Worm (Caenorhabditis elegans) whole organism, mixed stage, embryonic: ENCODE measurements around the gene C33F10.1.
"Not testable (repeated sequence)": the region's sequence is repeated elsewhere in the genome, so short reads cannot be mapped to it uniquely, and the experiment has no call there.

Experiments
- M03D4.4 ChIP-seq: sonication (generic microtip); optimal IDR thresholded peaks from 2 replicates; lab custom pipeline; 2017; ENCODE audit warnings: mild to moderate bottlenecking, missing genetic modification characterization, missing compliant biosample characterization
- blmp-1 ChIP-seq: fragments of 150-350 bp; optimal IDR thresholded peaks from 2 replicates; lab custom pipeline; 2014; ENCODE audit warnings: missing biosample characterization, missing genetic modification characterization
- ceh-39 ChIP-seq: fragments of 150-350 bp; optimal IDR thresholded peaks from 2 replicates; lab custom pipeline; 2014; ENCODE audit warnings: missing biosample characterization, missing genetic modification characterization
- ceh-43 ChIP-seq: fragments of 200-800 bp; sonication (Bioruptor generic); optimal IDR thresholded peaks from 2 replicates; lab custom pipeline; 2018; ENCODE audit warnings: mild to moderate bottlenecking, missing genetic modification characterization, moderate library complexity, missing compliant biosample characterization
- ces-1 ChIP-seq: fragments of 150-350 bp; optimal IDR thresholded peaks from 2 replicates; lab custom pipeline; 2014; ENCODE audit warnings: missing biosample characterization, missing genetic modification reagents, missing genetic modification characterization
- ham-2 ChIP-seq: fragments of 200-800 bp; sonication (Bioruptor generic); optimal IDR thresholded peaks from 2 replicates; lab custom pipeline; 2018; ENCODE audit warnings: mild to moderate bottlenecking, missing genetic modification characterization, missing compliant biosample characterization
- hlh-1 ChIP-seq: fragments of 150-350 bp; optimal IDR thresholded peaks from 2 replicates; lab custom pipeline; 2014; ENCODE audit warnings: missing biosample characterization, missing genetic modification reagents, missing genetic modification characterization
- lin-13 ChIP-seq: fragments of 150-350 bp; optimal IDR thresholded peaks from 2 replicates; lab custom pipeline; 2014; ENCODE audit warnings: missing biosample characterization, missing genetic modification characterization
- lin-32 ChIP-seq: fragments of 200-800 bp; sonication (Bioruptor generic); optimal IDR thresholded peaks from 2 replicates; lab custom pipeline; 2018; ENCODE audit warnings: mild to moderate bottlenecking, missing genetic modification characterization, missing compliant biosample characterization
- lsy-2 ChIP-seq: fragments of 150-350 bp; optimal IDR thresholded peaks from 2 replicates; lab custom pipeline; 2014; ENCODE audit warnings: missing biosample characterization, missing genetic modification characterization
- mab-5 ChIP-seq: fragments of 150-350 bp; optimal IDR thresholded peaks from 2 replicates; lab custom pipeline; 2014; ENCODE audit warnings: missing biosample characterization, missing genetic modification characterization
- mep-1 ChIP-seq: fragments of 150-350 bp; optimal IDR thresholded peaks from 2 replicates; lab custom pipeline; 2017; ENCODE audit warnings: missing biosample characterization, missing genetic modification reagents, missing genetic modification characterization, inconsistent platforms
- mls-2 ChIP-seq: sonication (generic microtip); optimal IDR thresholded peaks from 2 replicates; lab custom pipeline; 2016; ENCODE audit warnings: mild to moderate bottlenecking, missing genetic modification characterization, moderate library complexity, missing compliant biosample characterization
- nhr-12 ChIP-seq: fragments of 150-350 bp; optimal IDR thresholded peaks from 2 replicates; lab custom pipeline; 2014; ENCODE audit warnings: missing biosample characterization, missing genetic modification characterization
- nhr-2 ChIP-seq: fragments of 150-350 bp; optimal IDR thresholded peaks from 2 replicates; lab custom pipeline; 2014; ENCODE audit warnings: missing biosample characterization, missing genetic modification characterization
- nhr-237 ChIP-seq: fragments of 150-350 bp; optimal IDR thresholded peaks from 2 replicates; lab custom pipeline; 2014; ENCODE audit warnings: missing biosample characterization, missing genetic modification characterization
- nhr-28 ChIP-seq: fragments of 150-350 bp; optimal IDR thresholded peaks from 2 replicates; lab custom pipeline; 2014; ENCODE audit warnings: missing biosample characterization, missing genetic modification characterization
- nhr-76 ChIP-seq: sonication (generic microtip); optimal IDR thresholded peaks from 2 replicates; lab custom pipeline; 2017; ENCODE audit warnings: missing biosample characterization, missing genetic modification characterization
- pha-4 ChIP-seq: fragments of 150-350 bp; optimal IDR thresholded peaks from 2 replicates; lab custom pipeline; 2018; ENCODE audit warnings: missing biosample characterization, missing genetic modification reagents, missing genetic modification characterization
- sem-2 ChIP-seq: fragments of 200-800 bp; sonication (Bioruptor generic); optimal IDR thresholded peaks from 2 replicates; lab custom pipeline; 2018; ENCODE audit warnings: mild to moderate bottlenecking, missing genetic modification characterization, missing compliant biosample characterization
- snpc-4 ChIP-seq: fragments of 150-350 bp; optimal IDR thresholded peaks from 2 replicates; lab custom pipeline; 2014; ENCODE audit warnings: missing biosample characterization, missing genetic modification characterization
- sptf-1 ChIP-seq: sonication (generic microtip); optimal IDR thresholded peaks from 2 replicates; lab custom pipeline; 2017; ENCODE audit warnings: mild to moderate bottlenecking, missing genetic modification characterization, moderate library complexity, missing compliant biosample characterization
- unc-120 ChIP-seq: sonication (generic microtip); optimal IDR thresholded peaks from 2 replicates; lab custom pipeline; 2017; ENCODE audit warnings: missing genetic modification characterization, missing compliant biosample characterization; ENCODE audit not compliant: poor library complexity, severe bottlenecking
- unc-39 ChIP-seq: fragments of 150-350 bp; optimal IDR thresholded peaks from 2 replicates; lab custom pipeline; 2014; ENCODE audit warnings: missing biosample characterization, missing genetic modification characterization
- unc-62 ChIP-seq: fragments of 150-350 bp; optimal IDR thresholded peaks from 2 replicates; lab custom pipeline; 2014; ENCODE audit warnings: missing biosample characterization, missing genetic modification reagents, missing genetic modification characterization
- zip-8 ChIP-seq: fragments of 150-350 bp; optimal IDR thresholded peaks from 2 replicates; lab custom pipeline; 2014; ENCODE audit warnings: missing biosample characterization, missing genetic modification characterization
- ztf-11 ChIP-seq: fragments of 150-350 bp; optimal IDR thresholded peaks from 2 replicates; lab custom pipeline; 2014; ENCODE audit warnings: missing biosample characterization, missing genetic modification characterization

The C33F10.1 gene

ce11 chrII:4860260-4860659 is 25.4 kb downstream of the C33F10.1 start, which contains the start of the genes nspd-5 and F11G11.4:
nspd-5 (minus strand) TSS chrII:4860360.
F11G11.4 (plus strand) TSS chrII:4860594.
- TF ChIP-seq mep-1; nhr-28 (tag; lab: Kevin White, UChicago); ces-1 (GFP tag; lab: Kevin White, UChicago): not testable (repeated sequence)

ce11 chrII:4863357-4863756 is 28.5 kb downstream of the C33F10.1 start, which contains the start of the genes mpst-4 and F11G11.14:
mpst-4 (minus strand) TSS chrII:4863457.
F11G11.14 (plus strand) TSS chrII:4863681.
- TF ChIP-seq lsy-2 (no peak), ceh-43 (no peak), unc-62 (no peak)
- TF ChIP-seq, all 35 proteins: peak for 0

DNA sequence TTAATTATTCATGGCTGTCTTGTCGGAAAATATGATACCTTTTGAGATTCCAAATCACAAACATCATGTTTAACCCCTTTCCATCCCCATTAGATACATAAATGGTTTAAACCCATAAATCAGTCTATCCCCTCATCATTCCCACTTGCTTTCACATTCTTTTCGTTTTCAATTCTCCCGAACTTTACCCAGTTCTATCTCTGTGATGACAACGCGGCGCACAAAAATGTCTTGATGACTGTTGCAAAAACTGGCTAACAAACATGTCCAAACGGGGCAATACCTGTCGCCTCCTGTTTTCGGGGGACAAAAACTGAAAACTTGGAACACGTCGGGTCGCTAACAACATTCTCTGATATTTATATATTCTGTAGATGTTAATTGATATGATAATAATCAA is 31.2 kb downstream of the C33F10.1 start:
- no peak for TF ChIP-seq nhr-76 (tag; lab: Kevin White, UChicago)

DNA sequence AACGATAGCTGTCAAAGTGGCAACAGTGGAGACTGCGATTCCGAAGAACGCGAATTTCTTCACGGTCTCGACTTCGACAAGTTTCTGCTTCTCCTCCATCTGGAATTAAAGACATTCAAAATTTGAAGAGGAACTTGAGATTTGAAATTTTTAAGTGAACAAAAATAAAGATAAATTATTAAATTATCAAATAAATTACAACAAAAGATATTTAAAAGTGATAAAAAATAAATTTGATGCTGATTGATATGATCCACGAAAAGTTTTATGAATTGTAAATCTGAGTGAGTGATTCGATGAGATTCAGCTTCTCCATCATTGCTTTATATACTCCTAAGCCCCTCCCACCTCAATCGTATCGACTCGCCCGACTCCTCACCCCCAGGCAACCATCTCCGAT is 32.7 kb downstream of the C33F10.1 start, which contains the start of gene col-17:
Gene col-17, minus strand, starts transcription at position 101 of the 400 bp plus-strand sequence.
- TF ChIP-seq sem-2 (GFP tag; lab: Kevin White, UChicago) (no peak), ceh-43 (no peak), nhr-2 (tag; lab: Kevin White, UChicago) (no peak), pha-4 (tag; lab: Kevin White, UChicago) (no peak), nhr-28 (tag; lab: Kevin White, UChicago) (no peak), M03D4.4 (tag; lab: Kevin White, UChicago) (no peak), nhr-237 (tag; lab: Kevin White, UChicago) (no peak), hlh-1 (no peak), zip-8 (tag; lab: Kevin White, UChicago) (no peak), ham-2 (no peak)

DNA sequence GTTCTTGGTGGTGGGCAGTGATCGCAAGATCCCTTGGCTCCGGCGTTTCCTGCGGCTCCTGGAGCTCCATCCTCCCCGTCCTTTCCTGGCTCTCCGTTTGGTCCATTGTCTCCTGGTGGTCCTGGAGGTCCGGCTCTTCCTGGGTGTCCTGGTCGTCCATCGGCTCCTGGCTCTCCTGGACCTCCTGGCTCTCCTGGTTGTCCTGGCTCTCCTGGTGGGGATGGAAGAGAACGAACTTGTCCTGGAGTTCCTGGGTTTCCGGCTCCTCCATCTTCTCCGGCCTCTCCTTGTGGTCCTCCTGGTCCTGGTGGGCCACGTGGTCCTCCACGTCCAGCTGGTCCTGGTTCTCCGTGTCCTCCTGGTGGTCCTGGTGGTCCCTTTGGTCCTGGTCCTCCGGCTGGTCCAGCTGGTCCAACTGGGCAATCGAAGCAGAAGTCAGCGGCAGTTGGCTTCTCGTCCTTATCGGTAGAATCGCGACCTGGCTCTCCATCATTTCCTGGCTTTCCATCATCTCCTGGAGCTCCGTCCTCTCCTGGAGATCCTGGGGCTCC is 35.0 kb downstream of the C33F10.1 start:
- no peak for TF ChIP-seq sem-2 (GFP tag; lab: Kevin White, UChicago)
- no peak for TF ChIP-seq lin-13 (tag; lab: Kevin White, UChicago)
- TF ChIP-seq unc-39 (tag; lab: Kevin White, UChicago), result no peak
- TF ChIP-seq mab-5, result no peak
- no peak for TF ChIP-seq unc-120
- no peak for TF ChIP-seq lin-32
- no peak for TF ChIP-seq nhr-12 (tag; lab: Kevin White, UChicago)
- no peak for TF ChIP-seq nhr-76 (tag; lab: Kevin White, UChicago)

ce11 chrII:4870691-4871090 is 35.9 kb downstream of the C33F10.1 start, which contains the start of gene col-20:
col-20 (minus strand) TSS chrII:4870791.
- no peak for TF ChIP-seq pha-4 (tag; lab: Kevin White, UChicago)
- TF ChIP-seq unc-120, result no peak
- no peak for TF ChIP-seq nhr-237 (tag; lab: Kevin White, UChicago)
- TF ChIP-seq mls-2 (tag; lab: Kevin White, UChicago), result no peak
- TF ChIP-seq lsy-2, result no peak
- TF ChIP-seq blmp-1, result no peak

ce11 chrII:4871834-4872233 is 37.0 kb downstream of the C33F10.1 start:
- TF ChIP-seq nhr-76 (tag; lab: Kevin White, UChicago) (no peak), snpc-4 (tag; lab: Kevin White, UChicago) (no peak), unc-120 (no peak), blmp-1 (no peak)

- no peak for TF ChIP-seq hlh-1
- no peak for TF ChIP-seq nhr-2 (tag; lab: Kevin White, UChicago)
- no peak for TF ChIP-seq blmp-1
- TF ChIP-seq unc-39 (tag; lab: Kevin White, UChicago), result no peak
- no peak for TF ChIP-seq pha-4 (tag; lab: Kevin White, UChicago)
- no peak for TF ChIP-seq lin-13 (tag; lab: Kevin White, UChicago)
- TF ChIP-seq sem-2 (GFP tag; lab: Kevin White, UChicago), result no peak
- no peak for TF ChIP-seq ceh-39 (tag; lab: Kevin White, UChicago)
- TF ChIP-seq nhr-237 (tag; lab: Kevin White, UChicago), result no peak
- TF ChIP-seq ztf-11, result no peak
- TF ChIP-seq unc-62, result no peak
- no peak for TF ChIP-seq sptf-1 (tag; lab: Kevin White, UChicago)
These were observed 38.2 kb downstream of the C33F10.1 start, which contains the start of gene col-73 for ce11 chrII:4873029-4873428. col-73 (minus strand) TSS chrII:4873129.
